Worm (Caenorhabditis elegans): ENCODE data around the gene C16D9.3.

Gene C16D9.3

DNA sequence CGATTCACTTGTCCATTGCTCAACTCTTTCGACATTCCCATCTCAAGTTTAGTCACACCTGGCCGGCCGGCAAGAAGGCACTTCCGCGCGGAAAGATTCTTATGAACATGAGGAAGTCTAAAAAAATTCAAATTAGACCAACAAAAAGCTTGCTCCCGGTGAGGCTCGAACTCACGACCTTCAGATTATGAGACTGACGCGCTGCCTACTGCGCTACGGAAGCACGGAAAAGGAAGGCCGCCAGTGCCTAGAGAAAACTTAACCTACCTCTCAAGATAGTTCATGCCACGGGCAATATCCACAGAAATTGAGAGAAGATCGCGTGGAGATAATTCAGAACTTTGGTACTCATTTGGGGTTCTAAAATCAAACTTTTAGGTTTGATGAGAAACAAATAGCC is 9.8 kb downstream of the C16D9.3 start:
- TF ChIP-seq ztf-23 (GFP tag; IDR thresholded peaks at IDR 0.05) (peak; percentile 70; the same call in 1 of the 2 replicates), med-1 (GFP tag; optimal IDR thresholded peaks at IDR 0.05; ENCODE audit: insufficient read depth) (no peak), tab-1 (GFP tag; IDR thresholded peaks at IDR 0.05) (peak; percentile 72; the same call in 1 of the 2 replicates), T22C8.4 (GFP tag; IDR thresholded peaks at IDR 0.05) (0 out of 2 replicates have a peak, but pooled peaks have one; percentile 7), cog-1 (tag; optimal IDR thresholded peaks at IDR 0.05) (no peak), flt-1 (GFP tag; IDR thresholded peaks at IDR 0.05) (peak; percentile 60; the same call in 1 of the 2 replicates), ref-1 (GFP tag; conservative IDR thresholded peaks at IDR 0.05) (no peak), ztf-29 (GFP tag; IDR thresholded peaks at IDR 0.05) (no peak), klf-2 (GFP tag; conservative IDR thresholded peaks at IDR 0.05) (no peak)

DNA sequence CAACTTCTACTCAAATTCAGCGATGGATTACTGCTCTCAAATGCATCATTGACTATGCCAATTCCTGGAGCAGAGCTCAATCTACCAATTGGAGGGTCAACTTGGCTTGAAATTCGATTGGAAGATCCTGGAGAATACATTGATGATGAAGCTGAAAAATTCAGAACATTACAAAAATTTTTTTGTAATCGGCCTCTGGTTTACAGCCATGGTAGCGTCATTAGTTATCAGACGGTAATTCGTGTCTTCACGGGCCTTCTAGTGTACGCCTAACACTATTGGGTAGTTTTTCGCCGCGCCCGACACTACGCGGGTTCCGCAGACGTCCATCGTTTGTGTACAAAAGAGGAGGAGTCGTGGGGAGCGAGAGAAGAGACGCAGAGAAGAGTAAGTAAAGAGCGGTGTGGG is 11.1 kb downstream of the C16D9.3 start:
- TF ChIP-seq cog-1 (tag; optimal IDR thresholded peaks at IDR 0.05) (peak; percentile 24), ref-1 (GFP tag; conservative IDR thresholded peaks at IDR 0.05) (no peak), med-1 (GFP tag; optimal IDR thresholded peaks at IDR 0.05; ENCODE audit: insufficient read depth) (no peak), klf-2 (GFP tag; conservative IDR thresholded peaks at IDR 0.05) (no peak), T22C8.4 (GFP tag; IDR thresholded peaks at IDR 0.05) (no peak), tab-1 (GFP tag; IDR thresholded peaks at IDR 0.05) (no peak; the same call in 1 of the 2 replicates), ztf-23 (GFP tag; IDR thresholded peaks at IDR 0.05) (peak; percentile 58; the same call in 1 of the 2 replicates), flt-1 (GFP tag; IDR thresholded peaks at IDR 0.05) (peak; percentile 69; the same call in 1 of the 2 replicates), ztf-29 (GFP tag; IDR thresholded peaks at IDR 0.05) (no peak)

DNA sequence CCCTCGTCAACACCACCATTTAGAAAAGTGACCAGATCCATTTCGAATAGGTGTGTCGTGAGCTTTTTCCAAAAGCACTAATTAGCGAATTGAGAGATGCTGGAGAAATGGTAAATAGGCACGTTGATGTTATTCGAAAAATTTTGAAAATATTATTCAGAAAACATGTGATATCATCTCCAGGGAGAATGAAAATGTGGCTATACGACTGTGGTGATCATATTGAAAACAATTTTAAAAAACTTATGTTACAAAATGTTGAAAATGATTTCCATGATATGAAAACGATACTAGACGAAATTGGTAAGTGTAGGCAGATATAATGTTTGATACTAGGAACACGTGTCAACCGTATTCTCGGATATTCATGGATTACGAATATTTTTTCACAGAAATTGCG is 13.0 kb downstream of the C16D9.3 start, which contains the start of gene K07C11.10:
TSS of gene K07C11.10 (minus strand) at position 101 of the 400 bp plus-strand sequence.
- TF ChIP-seq med-1 (GFP tag; optimal IDR thresholded peaks at IDR 0.05; ENCODE audit: insufficient read depth) (no peak), ztf-23 (GFP tag; IDR thresholded peaks at IDR 0.05) (no peak), ztf-29 (GFP tag; IDR thresholded peaks at IDR 0.05) (no peak), tab-1 (GFP tag; IDR thresholded peaks at IDR 0.05) (no peak), T22C8.4 (GFP tag; IDR thresholded peaks at IDR 0.05) (no peak), klf-2 (GFP tag; conservative IDR thresholded peaks at IDR 0.05) (no peak), flt-1 (GFP tag; IDR thresholded peaks at IDR 0.05) (no peak), ref-1 (GFP tag; conservative IDR thresholded peaks at IDR 0.05) (no peak), cog-1 (tag; optimal IDR thresholded peaks at IDR 0.05) (no peak)

DNA sequence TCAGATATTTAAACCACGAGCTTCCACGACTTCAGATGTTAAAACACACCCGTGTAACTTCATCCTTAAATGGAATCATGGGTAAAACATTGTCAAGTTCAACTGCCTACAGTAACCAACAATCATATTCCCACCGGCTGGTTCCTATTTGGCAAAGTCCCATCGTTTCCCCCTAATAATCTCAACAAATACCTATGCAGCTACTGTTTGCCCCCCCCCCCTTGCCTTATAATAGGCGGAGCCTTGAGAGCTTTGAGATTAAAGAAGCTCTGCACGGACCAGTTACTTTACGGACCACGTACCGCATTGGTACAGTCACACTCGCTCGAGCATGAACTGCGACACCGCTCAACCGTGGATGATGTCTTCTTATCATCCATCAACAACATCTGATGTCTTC is 15.2 kb downstream of the C16D9.3 start, which contains the start of gene pax-1:
TSS of gene pax-1 (plus strand) at position 301 of the 400 bp plus-strand sequence.
- TF ChIP-seq ztf-23 (GFP tag; IDR thresholded peaks at IDR 0.05) = no peak
- no peak for TF ChIP-seq cog-1 (tag; optimal IDR thresholded peaks at IDR 0.05)
- TF ChIP-seq flt-1 (GFP tag; IDR thresholded peaks at IDR 0.05) = no peak
- no peak for TF ChIP-seq T22C8.4 (GFP tag; IDR thresholded peaks at IDR 0.05)
- TF ChIP-seq ref-1 (GFP tag; conservative IDR thresholded peaks at IDR 0.05) = no peak
- TF ChIP-seq med-1 (GFP tag; optimal IDR thresholded peaks at IDR 0.05; ENCODE audit: insufficient read depth) = no peak
- TF ChIP-seq tab-1 (GFP tag; IDR thresholded peaks at IDR 0.05) = no peak
- no peak for TF ChIP-seq ztf-29 (GFP tag; IDR thresholded peaks at IDR 0.05)
- TF ChIP-seq klf-2 (GFP tag; conservative IDR thresholded peaks at IDR 0.05) = no peak

DNA sequence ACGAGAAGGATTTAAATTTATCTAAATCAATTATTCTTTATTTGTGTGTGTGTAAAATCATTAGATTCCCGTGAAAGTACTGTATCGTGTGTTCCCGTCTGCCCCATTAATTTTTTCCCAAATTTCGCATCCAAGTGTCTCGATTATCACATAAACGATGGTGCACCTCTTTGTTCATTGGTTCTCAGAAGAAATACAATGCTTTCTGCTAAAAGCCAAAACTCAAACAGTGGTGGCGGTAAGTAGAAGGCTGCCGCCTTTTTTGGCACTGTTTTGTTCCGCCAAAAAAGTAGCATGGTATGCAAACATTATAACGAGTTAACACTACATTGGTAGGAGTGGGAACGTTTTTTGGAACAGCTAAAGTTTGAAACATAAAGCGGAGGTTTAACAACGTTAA is 16.4 kb downstream of the C16D9.3 start:
- TF ChIP-seq klf-2 (GFP tag; conservative IDR thresholded peaks at IDR 0.05) = no peak
- no peak for TF ChIP-seq cog-1 (tag; optimal IDR thresholded peaks at IDR 0.05)
- no peak for TF ChIP-seq ztf-29 (GFP tag; IDR thresholded peaks at IDR 0.05)
- no peak for TF ChIP-seq flt-1 (GFP tag; IDR thresholded peaks at IDR 0.05)
- TF ChIP-seq med-1 (GFP tag; optimal IDR thresholded peaks at IDR 0.05; ENCODE audit: insufficient read depth) = no peak
- TF ChIP-seq ref-1 (GFP tag; conservative IDR thresholded peaks at IDR 0.05) = no peak
- TF ChIP-seq T22C8.4 (GFP tag; IDR thresholded peaks at IDR 0.05) = no peak
- no peak for TF ChIP-seq tab-1 (GFP tag; IDR thresholded peaks at IDR 0.05)
- TF ChIP-seq ztf-23 (GFP tag; IDR thresholded peaks at IDR 0.05) = no peak

DNA sequence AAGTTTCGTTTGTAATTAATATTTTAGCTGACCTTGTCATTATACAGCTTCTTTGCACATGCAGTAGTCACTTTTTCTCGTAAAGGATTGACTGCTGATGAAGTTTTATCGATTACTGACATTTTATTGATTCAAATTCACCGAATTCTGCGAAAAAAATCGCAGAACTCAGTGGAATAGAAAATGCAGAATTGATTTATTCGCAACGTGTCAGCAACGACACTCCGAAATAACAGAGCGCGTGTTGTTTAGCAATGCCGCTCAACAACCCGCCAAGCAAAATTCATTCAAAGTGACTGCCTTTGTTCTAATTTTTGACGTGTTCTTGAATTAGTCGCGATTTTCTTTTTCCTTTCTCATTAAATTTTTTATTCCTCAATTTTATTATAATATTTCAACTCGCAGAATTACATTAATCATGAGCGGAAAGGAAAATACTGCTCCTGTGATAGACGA is 18.7 kb downstream of the C16D9.3 start, which contains the start of the genes cogc-6 and air-1:
TSS of gene cogc-6 (minus strand) at position 234 of the 456 bp plus-strand sequence.
TSS of gene air-1 (plus strand) at position 406 of the 456 bp plus-strand sequence.
- TF ChIP-seq ztf-23 (GFP tag; IDR thresholded peaks at IDR 0.05) (no peak), T22C8.4 (GFP tag; IDR thresholded peaks at IDR 0.05) (no peak), tab-1 (GFP tag; IDR thresholded peaks at IDR 0.05) (no peak), ref-1 (GFP tag; conservative IDR thresholded peaks at IDR 0.05) (no peak), klf-2 (GFP tag; conservative IDR thresholded peaks at IDR 0.05) (no peak)

DNA sequence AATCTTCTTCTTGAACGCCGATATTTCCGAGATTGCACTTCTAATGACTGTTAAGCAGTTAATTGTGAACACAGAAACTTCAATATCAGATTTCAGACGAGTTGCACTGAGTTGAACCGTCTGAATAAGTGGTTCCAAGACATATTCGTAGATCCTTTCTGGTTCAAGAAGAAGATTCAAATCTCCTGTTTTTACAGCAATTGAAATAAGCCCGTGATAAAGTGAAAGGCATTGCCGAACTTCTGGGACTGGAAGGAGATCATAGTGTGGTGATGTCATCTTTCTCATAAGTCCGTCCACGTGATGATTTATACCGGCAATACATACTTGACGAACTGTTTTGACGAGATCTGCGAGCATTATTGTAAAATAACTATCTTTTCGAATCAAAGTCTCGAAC is 20.3 kb downstream of the C16D9.3 start:
- TF ChIP-seq ztf-29 (GFP tag; IDR thresholded peaks at IDR 0.05) = no peak
- no peak for TF ChIP-seq ztf-23 (GFP tag; IDR thresholded peaks at IDR 0.05)
- no peak for TF ChIP-seq tab-1 (GFP tag; IDR thresholded peaks at IDR 0.05)
- TF ChIP-seq med-1 (GFP tag; optimal IDR thresholded peaks at IDR 0.05; ENCODE audit: insufficient read depth) = no peak
- TF ChIP-seq flt-1 (GFP tag; IDR thresholded peaks at IDR 0.05) = no peak
- TF ChIP-seq cog-1 (tag; optimal IDR thresholded peaks at IDR 0.05) = no peak
- no peak for TF ChIP-seq klf-2 (GFP tag; conservative IDR thresholded peaks at IDR 0.05)
- no peak for TF ChIP-seq ref-1 (GFP tag; conservative IDR thresholded peaks at IDR 0.05)
- TF ChIP-seq T22C8.4 (GFP tag; IDR thresholded peaks at IDR 0.05) = no peak

DNA sequence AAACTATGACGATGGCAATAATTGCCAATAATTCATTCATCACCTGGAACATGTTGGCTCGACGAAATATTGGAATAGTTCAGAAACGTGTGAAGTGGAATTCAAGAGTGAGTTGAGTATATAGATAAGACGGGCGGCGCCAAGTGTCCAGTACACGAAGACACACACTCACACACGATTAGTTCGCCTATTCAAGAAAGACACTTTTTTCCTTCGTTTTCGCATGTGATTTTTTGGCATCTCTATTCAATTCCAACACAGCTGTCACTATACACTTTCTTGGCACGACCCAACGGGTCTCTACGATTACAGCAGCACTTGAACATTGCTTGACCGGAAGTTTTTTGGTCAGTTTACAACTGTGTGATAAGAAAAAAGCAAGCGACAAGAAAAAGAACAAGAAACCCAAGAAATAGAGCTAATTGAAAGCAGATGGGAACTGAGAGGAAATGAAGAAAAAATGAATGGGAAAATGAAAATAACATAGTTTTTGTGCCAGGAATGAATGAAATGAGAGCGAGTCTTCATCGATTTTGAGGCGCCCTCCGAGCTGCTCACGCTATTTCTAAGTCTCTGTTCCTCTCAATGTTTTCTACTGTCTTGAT is 22.1 kb downstream of the C16D9.3 start, which contains the start of gene K07C11.8:
TSS of gene K07C11.8 (minus strand) at position 224 of the 605 bp plus-strand sequence.
- TF ChIP-seq ztf-23 (GFP tag; IDR thresholded peaks at IDR 0.05) = no peak
- no peak for TF ChIP-seq cog-1 (tag; optimal IDR thresholded peaks at IDR 0.05)

DNA sequence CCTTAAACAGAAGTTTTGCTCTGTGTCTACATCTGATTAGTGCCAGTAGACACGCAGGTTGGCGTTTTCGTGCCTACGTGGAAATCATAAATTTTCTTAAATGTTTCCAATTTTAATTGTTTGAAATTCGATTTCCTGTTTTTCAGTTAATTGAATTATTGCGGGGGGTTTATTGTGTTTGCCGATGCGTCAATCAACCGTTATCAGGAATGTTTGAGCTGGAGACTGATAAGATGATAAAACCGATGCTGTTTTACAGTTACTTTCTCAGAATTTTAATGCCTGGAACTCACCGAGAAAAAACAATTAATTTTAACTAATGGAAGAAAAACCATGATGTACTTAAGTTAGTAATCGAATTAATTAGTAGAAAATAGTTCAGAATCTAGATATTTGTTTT is 22.7 kb downstream of the C16D9.3 start:
- TF ChIP-seq med-1 (GFP tag; optimal IDR thresholded peaks at IDR 0.05; ENCODE audit: insufficient read depth) = no peak
- TF ChIP-seq cog-1 (tag; optimal IDR thresholded peaks at IDR 0.05) = no peak
- TF ChIP-seq tab-1 (GFP tag; IDR thresholded peaks at IDR 0.05) = no peak
- TF ChIP-seq ztf-23 (GFP tag; IDR thresholded peaks at IDR 0.05) = no peak
- no peak for TF ChIP-seq klf-2 (GFP tag; conservative IDR thresholded peaks at IDR 0.05)
- no peak for TF ChIP-seq ref-1 (GFP tag; conservative IDR thresholded peaks at IDR 0.05)
- TF ChIP-seq flt-1 (GFP tag; IDR thresholded peaks at IDR 0.05) = no peak
- TF ChIP-seq ztf-29 (GFP tag; IDR thresholded peaks at IDR 0.05) = no peak
- no peak for TF ChIP-seq T22C8.4 (GFP tag; IDR thresholded peaks at IDR 0.05)
